Worm (Caenorhabditis elegans): ENCODE results near the gene F38H4.5.

DNA sequence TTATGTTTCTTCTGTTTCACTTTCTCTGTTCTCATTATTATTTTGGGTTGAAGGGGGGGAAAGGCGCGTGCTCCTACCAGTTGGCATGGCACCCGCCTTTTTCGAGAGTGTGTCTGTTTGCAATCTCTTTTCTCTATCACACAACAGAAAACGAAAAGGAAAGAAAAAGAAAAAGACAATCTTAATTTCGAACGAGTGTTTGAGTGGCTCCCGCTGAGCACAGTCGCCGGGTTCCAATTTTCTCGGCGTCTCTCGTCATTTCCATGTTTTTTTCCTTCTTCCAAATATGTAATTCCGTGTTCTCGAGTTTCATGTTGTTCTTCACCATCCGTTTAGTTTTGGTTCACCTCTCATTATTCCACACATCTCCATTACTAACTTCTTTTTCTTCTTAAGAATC is 9.9 kb upstream of the F38H4.5 start, which contains the start of gene F38H4.3:
- TF ChIP-seq ztf-1 (GFP tag; conservative IDR thresholded peaks at IDR 0.05) (no peak), gmeb-1 (tag; optimal IDR thresholded peaks at IDR 0.05) (no peak), elt-3 (tag; optimal IDR thresholded peaks at IDR 0.05) (no peak), mdl-1 (tag; optimal IDR thresholded peaks at IDR 0.05) (no peak), nhr-12 (tag; optimal IDR thresholded peaks at IDR 0.05) (no peak), egl-27 (tag; optimal IDR thresholded peaks at IDR 0.05) (no peak)

Measured in whole organism, L2 larva.